Worm (Caenorhabditis elegans) whole organism, L4 larva: ENCODE measurements around the gene unc-10.

Experiments
- F37D6.2 ChIP-seq: sonication (generic microtip); optimal IDR thresholded peaks from 2 replicates; lab custom pipeline; 2016; ENCODE audit warnings: mild to moderate bottlenecking, missing genetic modification characterization, missing compliant biosample characterization
- F44E2.7 ChIP-seq: fragments of 200-800 bp; sonication (Bioruptor generic); IDR thresholded peaks from 2 replicates; pipeline ENCODE4 v2.1.2; 2022; ENCODE audit warnings: missing genetic modification characterization, missing compliant biosample characterization
- F49E8.2 ChIP-seq: sonication (generic microtip); optimal IDR thresholded peaks from 2 replicates; lab custom pipeline; 2016; ENCODE audit warnings: missing compliant biosample characterization, mild to moderate bottlenecking, missing genetic modification characterization, borderline replicate concordance
- T20F7.1 ChIP-seq: fragments of 200-800 bp; sonication (Bioruptor generic); optimal IDR thresholded peaks from 2 replicates; lab custom pipeline; 2018; ENCODE audit warnings: mild to moderate bottlenecking, missing genetic modification characterization, missing compliant biosample characterization
- T26A8.4 ChIP-seq: fragments of 200-800 bp; sonication (Bioruptor generic); IDR thresholded peaks from 2 replicates; pipeline ENCODE4 v1.3.6; 2022; ENCODE audit warnings: missing genetic modification characterization, missing compliant biosample characterization
- Y105C5A.15 ChIP-seq: fragments of 200-800 bp; sonication (Bioruptor generic); IDR thresholded peaks from 2 replicates; pipeline ENCODE4 v1.3.6; 2022; ENCODE audit warnings: missing genetic modification characterization, missing compliant biosample characterization
- aha-1 ChIP-seq: fragments of 150-350 bp; peaks from one replicate; lab custom pipeline; 2014; ENCODE audit warnings: missing biosample characterization, missing genetic modification characterization
- arid-1 ChIP-seq: fragments of 200-800 bp; sonication (Bioruptor generic); conservative IDR thresholded peaks from 2 replicates; pipeline ENCODE4 v1.3.6; 2022; ENCODE audit warnings: missing genetic modification reagents, missing genetic modification characterization, missing compliant biosample characterization
- ceh-20 ChIP-seq: fragments of 200-800 bp; sonication (Bioruptor generic); IDR thresholded peaks from 2 replicates; pipeline ENCODE4 v1.3.6; 2022; ENCODE audit warnings: missing genetic modification reagents, missing genetic modification characterization, missing compliant biosample characterization
- ceh-28 ChIP-seq: fragments of 150-350 bp; optimal IDR thresholded peaks from 2 replicates; lab custom pipeline; 2014; ENCODE audit warnings: missing biosample characterization, missing genetic modification reagents, missing genetic modification characterization
- ceh-62 ChIP-seq: sonication (generic microtip); optimal IDR thresholded peaks from 2 replicates; lab custom pipeline; 2017; ENCODE audit warnings: missing biosample characterization, missing genetic modification characterization
- ceh-82 ChIP-seq: sonication (generic microtip); optimal IDR thresholded peaks from 2 replicates; lab custom pipeline; 2017; ENCODE audit warnings: missing biosample characterization, missing genetic modification characterization
- daf-16 ChIP-seq, 3 experiments: sonication (generic microtip); optimal IDR thresholded peaks; 2 replicates each; lab custom pipeline; 2016 to 2017; ENCODE audit warnings: missing genetic modification characterization in 3 of 3, missing genetic modification reagents in 3 of 3, mild to moderate bottlenecking in 2 of 3, missing compliant biosample characterization in 2 of 3, missing biosample characterization in 1 of 3, moderate library complexity in 1 of 3
- daf-19 ChIP-seq: fragments of 200-800 bp; sonication (Bioruptor generic); conservative IDR thresholded peaks from 2 replicates; pipeline ENCODE4 v1.3.6; 2022; ENCODE audit warnings: missing genetic modification characterization, missing compliant biosample characterization
- dmd-6 ChIP-seq: fragments of 200-800 bp; sonication (Bioruptor generic); IDR thresholded peaks from 2 replicates; pipeline ENCODE4 v1.3.6; 2022; ENCODE audit warnings: missing genetic modification reagents, missing genetic modification characterization, missing compliant biosample characterization
- dve-1 ChIP-seq: sonication (generic microtip); optimal IDR thresholded peaks from 2 replicates; lab custom pipeline; 2017; ENCODE audit warnings: antibody characterized with exemption, mild to moderate bottlenecking, missing genetic modification characterization, missing compliant biosample characterization; ENCODE audit not compliant: insufficient read depth
- hif-1 ChIP-seq, 2 experiments: sonication (generic microtip); optimal IDR thresholded peaks; 2 replicates each; lab custom pipeline; 2016 to 2017; ENCODE audit warnings: missing compliant biosample characterization in 2 of 2, missing genetic modification characterization in 2 of 2, missing genetic modification reagents in 2 of 2, missing genotype in 2 of 2, mild to moderate bottlenecking in 1 of 2
- hlh-11 ChIP-seq: fragments of 200-800 bp; sonication (Bioruptor generic); optimal IDR thresholded peaks from 2 replicates; lab custom pipeline; 2018; ENCODE audit warnings: mild to moderate bottlenecking, missing genetic modification characterization, missing compliant biosample characterization
- hlh-30 ChIP-seq: sonication (generic microtip); optimal IDR thresholded peaks from 2 replicates; lab custom pipeline; 2017; ENCODE audit warnings: antibody characterized with exemption, mild to moderate bottlenecking, missing genetic modification characterization, missing compliant biosample characterization; ENCODE audit not compliant: insufficient read depth
- lim-7 ChIP-seq: fragments of 200-800 bp; sonication (Bioruptor generic); IDR thresholded peaks from 2 replicates; pipeline ENCODE4 v1.3.6; 2022; ENCODE audit warnings: missing genetic modification characterization, missing compliant biosample characterization
- lin-15B ChIP-seq: fragments of 150-350 bp; sonication (generic microtip); optimal IDR thresholded peaks from 3 replicates; lab custom pipeline; 2014; ENCODE audit warnings: missing biosample characterization, missing genetic modification characterization
- lin-38 ChIP-seq: fragments of 200-800 bp; sonication (Bioruptor generic); IDR thresholded peaks from 2 replicates; pipeline ENCODE4 v1.3.6; 2022; ENCODE audit warnings: missing genetic modification reagents, missing genetic modification characterization, missing compliant biosample characterization
- mdl-1 ChIP-seq, 2 experiments: fragments of 150-350 bp in 1 of 2; sonication (generic microtip) in 1 of 2; optimal IDR thresholded peaks; 2 replicates each; lab custom pipeline; 2014 to 2017; ENCODE audit warnings: missing biosample characterization in 2 of 2, missing genetic modification characterization in 2 of 2
- mdt-29 ChIP-seq: fragments of 200-800 bp; sonication (Bioruptor generic); IDR thresholded peaks from 2 replicates; pipeline ENCODE4 v1.3.6; 2022; ENCODE audit warnings: missing genetic modification reagents, missing genetic modification characterization, missing compliant biosample characterization
- mep-1 ChIP-seq: fragments of 150-350 bp; sonication (generic microtip); optimal IDR thresholded peaks from 3 replicates; lab custom pipeline; 2014; ENCODE audit warnings: missing biosample characterization, missing genetic modification characterization
- mxl-2 ChIP-seq: fragments of 200-800 bp; sonication (Bioruptor generic); conservative IDR thresholded peaks from 2 replicates; pipeline ENCODE4 v1.3.6; 2022; ENCODE audit warnings: missing genetic modification reagents, missing genetic modification characterization, missing compliant biosample characterization
- mxl-3 ChIP-seq: fragments of 200-800 bp; sonication (Bioruptor generic); optimal IDR thresholded peaks from 2 replicates; lab custom pipeline; 2018; ENCODE audit warnings: mild to moderate bottlenecking, missing genetic modification characterization, missing compliant biosample characterization
- nhr-102 ChIP-seq: sonication (generic microtip); optimal IDR thresholded peaks from 2 replicates; lab custom pipeline; 2016; ENCODE audit warnings: mild to moderate bottlenecking, missing genetic modification characterization, moderate library complexity, missing compliant biosample characterization
- nhr-11 ChIP-seq: fragments of 150-350 bp; optimal IDR thresholded peaks from 2 replicates; lab custom pipeline; 2014; ENCODE audit warnings: missing biosample characterization, missing genetic modification characterization
- nhr-237 ChIP-seq: sonication (generic microtip); optimal IDR thresholded peaks from 2 replicates; lab custom pipeline; 2017; ENCODE audit warnings: missing biosample characterization, missing genetic modification characterization
- nhr-28 ChIP-seq: fragments of 150-350 bp; optimal IDR thresholded peaks from 2 replicates; lab custom pipeline; 2014; ENCODE audit warnings: missing biosample characterization, missing genetic modification characterization
- nhr-48 ChIP-seq: sonication (generic microtip); optimal IDR thresholded peaks from 2 replicates; lab custom pipeline; 2016; ENCODE audit warnings: mild to moderate bottlenecking, missing genetic modification characterization, missing compliant biosample characterization
- nhr-6 ChIP-seq: fragments of 150-350 bp; optimal IDR thresholded peaks from 2 replicates; lab custom pipeline; 2014; ENCODE audit warnings: missing biosample characterization, missing genetic modification characterization
- nhr-77 ChIP-seq: fragments of 150-350 bp; optimal IDR thresholded peaks from 2 replicates; lab custom pipeline; 2014; ENCODE audit warnings: missing biosample characterization, missing genetic modification characterization
- pha-4 ChIP-seq, 2 experiments: fragments of 150-350 bp in 1 of 2; fragments of 200-800 bp in 1 of 2; sonication (Bioruptor generic) in 1 of 2; IDR thresholded peaks in 1 of 2; optimal IDR thresholded peaks in 1 of 2; 2 replicates each; pipeline versions ENCODE4 v1.3.6 to Lab custom; 2014 to 2022; ENCODE audit warnings: missing genetic modification characterization in 2 of 2, missing genetic modification reagents in 2 of 2, missing biosample characterization in 1 of 2, missing compliant biosample characterization in 1 of 2
- php-3 ChIP-seq: fragments of 200-800 bp; sonication (Bioruptor generic); IDR thresholded peaks from 2 replicates; pipeline ENCODE4 v1.3.6; 2022; ENCODE audit warnings: missing genetic modification reagents, missing genetic modification characterization, missing compliant biosample characterization
- pqm-1 ChIP-seq: sonication (generic microtip); optimal IDR thresholded peaks from 2 replicates; lab custom pipeline; 2017; ENCODE audit warnings: missing biosample characterization, missing genetic modification characterization
- rbr-2 ChIP-seq: sonication (generic microtip); optimal IDR thresholded peaks from 2 replicates; lab custom pipeline; 2016; ENCODE audit warnings: missing genotype, missing genetic modification characterization, missing compliant biosample characterization
- sdz-12 ChIP-seq: fragments of 200-800 bp; sonication (Bioruptor generic); optimal IDR thresholded peaks from 2 replicates; lab custom pipeline; 2018; ENCODE audit warnings: mild to moderate bottlenecking, missing genetic modification characterization, missing compliant biosample characterization
- snpc-1.2 ChIP-seq: fragments of 200-800 bp; sonication (Bioruptor generic); IDR thresholded peaks from 2 replicates; pipeline ENCODE4 v1.3.6; 2022; ENCODE audit warnings: missing genetic modification reagents, missing genetic modification characterization, missing compliant biosample characterization
- tag-97 ChIP-seq: fragments of 200-800 bp; sonication (Bioruptor generic); IDR thresholded peaks from 2 replicates; pipeline ENCODE4 v1.3.6; 2022; ENCODE audit warnings: missing genetic modification characterization, missing compliant biosample characterization
- unc-130 ChIP-seq: sonication (generic microtip); optimal IDR thresholded peaks from 2 replicates; lab custom pipeline; 2016; ENCODE audit warnings: missing genetic modification reagents, missing genetic modification characterization, missing compliant biosample characterization
- zag-1 ChIP-seq: fragments of 150-350 bp; optimal IDR thresholded peaks from 2 replicates; lab custom pipeline; 2014; ENCODE audit warnings: missing biosample characterization, missing genetic modification characterization
- zfp-2 ChIP-seq: sonication (generic microtip); optimal IDR thresholded peaks from 2 replicates; lab custom pipeline; 2016; ENCODE audit warnings: mild to moderate bottlenecking, missing genetic modification characterization, missing compliant biosample characterization
- zip-2 ChIP-seq: fragments of 150-350 bp; optimal IDR thresholded peaks from 2 replicates; lab custom pipeline; 2014; ENCODE audit warnings: missing biosample characterization, missing genetic modification characterization

Gene unc-10

ce11 chrX:7306434-7306833, 26.3 kb upstream of the unc-10 start (continued):
- TF ChIP-seq nhr-6 (tag; lab: Kevin White, UChicago) (no peak), rbr-2 (tag; lab: Kevin White, UChicago) (peak; percentile 49), pha-4 (GFP tag; IDR thresholded peaks at IDR 0.05; lab: Robert Waterston, UW) (no peak), pha-4 (tag; optimal IDR thresholded peaks at IDR 0.05; lab: Kevin White, UChicago) (peak; percentile 17)

ce11 chrX:7305520-7306186, 25.5 kb upstream of the unc-10 start, which contains the start of gene sur-5:
Gene sur-5, minus strand, starts transcription at chrX:7305570.
- TF ChIP-seq arid-1 (GFP tag; lab: Robert Waterston, UW) (no peak), mdt-29 (GFP tag; lab: Robert Waterston, UW) (0 out of 2 replicates have a peak, but pooled peaks have one; percentile 23), hlh-11 (peak; percentile 81), nhr-6 (tag; lab: Kevin White, UChicago) (no peak), unc-130 (no peak), hlh-30 (tag; lab: Kevin White, UChicago) (peak; percentile 54), snpc-1.2 (GFP tag; lab: Robert Waterston, UW) (no peak), ceh-82 (no peak), Y105C5A.15 (no peak), hif-1 (tag; optimal IDR thresholded peaks at IDR 0.05; lab: Kevin White, UChicago) (no peak), php-3 (0 out of 2 replicates have a peak, but pooled peaks have one; percentile 22), mdl-1 (tag; optimal IDR thresholded peaks at IDR 0.05; lab: Kevin White, UChicago) (peak in 1 of 2 experiments; percentile 59), dve-1 (tag; lab: Kevin White, UChicago) (peak; percentile 74), mxl-3 (GFP tag; lab: Kevin White, UChicago) (peak; percentile 62), nhr-48 (tag; lab: Kevin White, UChicago) (peak; percentile 84), mep-1 (tag; lab: Kevin White, UChicago) (peak; percentile 30), ceh-20 (GFP tag; lab: Robert Waterston, UW) (no peak), nhr-11 (tag; lab: Kevin White, UChicago) (no peak), zag-1 (tag; lab: Kevin White, UChicago) (no peak), daf-19 (GFP tag; lab: Robert Waterston, UW) (no peak), F49E8.2 (no peak), daf-16 (GFP tag; optimal IDR thresholded peaks at IDR 0.05; lab: Kevin White, UChicago) (no peak), daf-16 (tag; optimal IDR thresholded peaks at IDR 0.05; lab: Kevin White, UChicago) (peak; percentile 86), pqm-1 (peak; percentile 81), nhr-77 (tag; lab: Kevin White, UChicago) (peak; percentile 20), mxl-2 (no peak), T20F7.1 (no peak), ceh-62 (no peak), nhr-102 (tag; lab: Kevin White, UChicago) (peak; percentile 52), tag-97 (GFP tag; lab: Robert Waterston, UW) (no peak), nhr-28 (tag; lab: Kevin White, UChicago) (peak; percentile 47), F44E2.7 (no peak), sdz-12 (GFP tag; lab: Kevin White, UChicago) (no peak), pha-4 (GFP tag; IDR thresholded peaks at IDR 0.05; lab: Robert Waterston, UW) (no peak), pha-4 (tag; optimal IDR thresholded peaks at IDR 0.05; lab: Kevin White, UChicago) (no peak), dmd-6 (GFP tag; lab: Robert Waterston, UW) (peak; percentile 61), zfp-2 (tag; lab: Kevin White, UChicago) (no peak), F37D6.2 (tag; lab: Kevin White, UChicago) (no peak), aha-1 (tag; lab: Kevin White, UChicago) (peak; percentile 62), lin-15B (tag; lab: Kevin White, UChicago) (no peak), T26A8.4 (GFP tag; lab: Robert Waterston, UW) (no peak), lin-38 (GFP tag; lab: Robert Waterston, UW) (no peak), lim-7 (GFP tag; lab: Robert Waterston, UW) (no peak), ceh-28 (tag; lab: Kevin White, UChicago) (no peak), nhr-237 (tag; lab: Kevin White, UChicago) (no peak), zip-2 (tag; lab: Kevin White, UChicago) (no peak)
